Fruit fly (Drosophila melanogaster) whole organism, embryonic: Measurements from ENCODE around the gene dikar.

Experiments
- Awh ChIP-seq: fragments of 200-800 bp; sonication (Bioruptor generic); IDR thresholded peaks from 2 replicates; pipeline ENCODE4, ENCODE4 v1.3.6; 2022; ENCODE audit warnings: missing biosample characterization, missing genetic modification characterization
- CG11695 ChIP-seq: fragments of 200-800 bp; sonication (Bioruptor generic); IDR thresholded peaks from 3 replicates; pipeline ENCODE4 v1.3.6; 2022; ENCODE audit warnings: missing biosample characterization, missing genetic modification characterization
- CG1233 ChIP-seq: fragments of 200-800 bp; sonication (Bioruptor generic); optimal IDR thresholded peaks from 4 replicates; lab custom pipeline; 2018; ENCODE audit warnings: missing biosample characterization, mild to moderate bottlenecking, missing genetic modification characterization
- CG13894 ChIP-seq: fragments of 200-800 bp; sonication (Bioruptor generic); optimal IDR thresholded peaks from 3 replicates; lab custom pipeline; 2018; ENCODE audit warnings: missing biosample characterization, mild to moderate bottlenecking, missing genetic modification characterization, moderate library complexity
- CG14014 ChIP-seq: fragments of 200-800 bp; sonication (Bioruptor generic); IDR thresholded peaks from 2 replicates; pipeline ENCODE4 v1.3.6; 2022; ENCODE audit warnings: missing biosample characterization, missing genetic modification characterization
- CG17802 ChIP-seq: fragments of 200-800 bp; sonication (Bioruptor generic); optimal IDR thresholded peaks from 2 replicates; lab custom pipeline; 2018; ENCODE audit warnings: missing biosample characterization, mild to moderate bottlenecking, missing genetic modification characterization, moderate library complexity
- CG17829 ChIP-seq: fragments of 200-800 bp; optimal IDR thresholded peaks from 2 replicates; lab custom pipeline; 2019; ENCODE audit warnings: missing biosample characterization, mild to moderate bottlenecking, missing genetic modification characterization, moderate library complexity
- CG18619 ChIP-seq: fragments of 200-800 bp; sonication (Bioruptor generic); optimal IDR thresholded peaks from 3 replicates; lab custom pipeline; 2017; ENCODE audit warnings: missing biosample characterization, mild to moderate bottlenecking, missing genetic modification characterization
- CG2202 ChIP-seq: fragments of 200-800 bp; sonication (Bioruptor generic); optimal IDR thresholded peaks from 2 replicates; lab custom pipeline; 2018; ENCODE audit warnings: missing biosample characterization, mild to moderate bottlenecking, missing genetic modification characterization
- CG31441 ChIP-seq: fragments of 200-800 bp; sonication (Bioruptor generic); IDR thresholded peaks from 2 replicates; pipeline ENCODE4 v1.3.6; 2022; ENCODE audit warnings: missing biosample characterization, missing genetic modification characterization
- CG32767 ChIP-seq: fragments of 200-800 bp; sonication (Bioruptor generic); IDR thresholded peaks from 2 replicates; pipeline ENCODE4 v1.3.6; 2022; ENCODE audit warnings: missing biosample characterization, missing genetic modification characterization
- CG34376 ChIP-seq: fragments of 200-800 bp; sonication (Bioruptor generic); optimal IDR thresholded peaks from 2 replicates; lab custom pipeline; 2018; ENCODE audit warnings: missing biosample characterization, mild to moderate bottlenecking, missing genetic modification characterization
- CG34422 ChIP-seq: fragments of 200-800 bp; sonication (Bioruptor generic); IDR thresholded peaks from 3 replicates; pipeline ENCODE4 v1.3.6; 2022; ENCODE audit warnings: missing biosample characterization, missing genetic modification characterization
- CG6272 ChIP-seq: fragments of 200-800 bp; sonication (Bioruptor generic); IDR thresholded peaks from 2 replicates; pipeline ENCODE4 v1.3.6; 2022; ENCODE audit warnings: missing biosample characterization, missing genetic modification characterization
- CG6791 ChIP-seq: fragments of 200-800 bp; sonication (Bioruptor generic); IDR thresholded peaks from 3 replicates; pipeline ENCODE4 v1.3.6; 2022; ENCODE audit warnings: missing biosample characterization, missing genetic modification characterization; ENCODE audit not compliant: partially characterized antibody
- CG6854 ChIP-seq: fragments of 200-800 bp; sonication (Bioruptor generic); optimal IDR thresholded peaks from 3 replicates; lab custom pipeline; 2017; ENCODE audit warnings: missing biosample characterization, mild to moderate bottlenecking, missing genetic modification characterization
- CG9932 ChIP-seq: fragments of 200-800 bp; sonication (Bioruptor generic); IDR thresholded peaks from 2 replicates; pipeline ENCODE4 v1.3.6; 2022; ENCODE audit warnings: missing biosample characterization, missing genetic modification characterization
- Camta ChIP-seq: fragments of 200-800 bp; sonication (Bioruptor generic); optimal IDR thresholded peaks from 2 replicates; lab custom pipeline; 2016; ENCODE audit warnings: missing biosample characterization, missing genetic modification characterization
- Dip2 ChIP-seq: fragments of 200-800 bp; sonication (Bioruptor generic); IDR thresholded peaks from 2 replicates; pipeline ENCODE4 v1.3.6; 2022; ENCODE audit warnings: missing biosample characterization, missing genetic modification characterization
- Doc3 ChIP-seq: fragments of 200-800 bp; sonication (Bioruptor generic); IDR thresholded peaks from 3 replicates; pipeline ENCODE4 v1.3.6; 2022; ENCODE audit warnings: missing biosample characterization, missing genetic modification characterization; ENCODE audit not compliant: partially characterized antibody
- H15 ChIP-seq: fragments of 200-800 bp; sonication (Bioruptor generic); IDR thresholded peaks from 3 replicates; pipeline ENCODE4 v1.3.6; 2022; ENCODE audit warnings: missing biosample characterization, missing genetic modification characterization
- HLHmδ ChIP-seq: fragments of 200-800 bp; sonication (Bioruptor generic); optimal IDR thresholded peaks from 2 replicates; lab custom pipeline; 2018; ENCODE audit warnings: missing biosample characterization, mild to moderate bottlenecking, missing genetic modification characterization, moderate library complexity
- Hr3 ChIP-seq: fragments of 200-800 bp; sonication (Bioruptor generic); optimal IDR thresholded peaks from 3 replicates; lab custom pipeline; 2016; ENCODE audit warnings: missing biosample characterization, missing genetic modification characterization
- MTF-1 ChIP-seq: fragments of 200-800 bp; sonication (Bioruptor generic); optimal IDR thresholded peaks from 2 replicates; lab custom pipeline; 2018; ENCODE audit warnings: missing biosample characterization, mild to moderate bottlenecking, missing genetic modification characterization, borderline replicate concordance
- NC2β ChIP-seq: fragments of 200-800 bp; sonication (Bioruptor generic); optimal IDR thresholded peaks from 2 replicates; lab custom pipeline; 2016; ENCODE audit warnings: missing biosample characterization, missing genetic modification characterization
- Nf-YA ChIP-seq: fragments of 200-800 bp; sonication (Bioruptor generic); IDR thresholded peaks from 2 replicates; pipeline ENCODE4 v1.3.6; 2022; ENCODE audit warnings: missing biosample characterization, missing genetic modification characterization
- Oaz ChIP-seq: fragments of 200-800 bp; sonication (Bioruptor generic); IDR thresholded peaks from 2 replicates; pipeline ENCODE4 v1.3.6; 2022; ENCODE audit warnings: missing biosample characterization, missing genetic modification characterization
- Rfx ChIP-seq: fragments of 200-800 bp; sonication (Bioruptor generic); IDR thresholded peaks from 2 replicates; pipeline ENCODE4 v1.3.6; 2022; ENCODE audit warnings: missing biosample characterization, missing genetic modification characterization
- Sox100B ChIP-seq: fragments of 200-800 bp; sonication (Bioruptor generic); optimal IDR thresholded peaks from 3 replicates; lab custom pipeline; 2018; ENCODE audit warnings: missing biosample characterization, mild to moderate bottlenecking, missing genetic modification characterization
- TFAM ChIP-seq: fragments of 200-800 bp; sonication (Bioruptor generic); optimal IDR thresholded peaks from 2 replicates; lab custom pipeline; 2017; ENCODE audit warnings: missing biosample characterization, missing genetic modification characterization, inconsistent platforms
- Usf ChIP-seq: fragments of 200-800 bp; sonication (Bioruptor generic); optimal IDR thresholded peaks from 2 replicates; lab custom pipeline; 2017; ENCODE audit warnings: missing genotype, missing biosample characterization, missing genetic modification characterization
- bigmax ChIP-seq: fragments of 200-800 bp; sonication (Bioruptor generic); optimal IDR thresholded peaks from 2 replicates; lab custom pipeline; 2018; ENCODE audit warnings: missing biosample characterization, mild to moderate bottlenecking, missing genetic modification characterization
- bowl ChIP-seq: fragments of 200-800 bp; sonication (Bioruptor generic); IDR thresholded peaks from 2 replicates; pipeline ENCODE4 v1.3.6; 2022; ENCODE audit warnings: missing biosample characterization, missing genetic modification characterization
- bsh ChIP-seq, 2 experiments: fragments of 200-800 bp; sonication (Bioruptor generic); optimal IDR thresholded peaks; 2 replicates each; lab custom pipeline; 2017 to 2018; ENCODE audit warnings: mild to moderate bottlenecking in 2 of 2, missing biosample characterization in 2 of 2, missing genetic modification characterization in 2 of 2, moderate library complexity in 1 of 2
- btn ChIP-seq: fragments of 200-800 bp; sonication (Bioruptor generic); optimal IDR thresholded peaks from 2 replicates; lab custom pipeline; 2016; ENCODE audit warnings: missing biosample characterization, missing genetic modification characterization
- danr ChIP-seq: fragments of 200-800 bp; sonication (Bioruptor generic); IDR thresholded peaks from 2 replicates; pipeline ENCODE4 v1.3.6; 2022; ENCODE audit warnings: missing biosample characterization, missing genetic modification characterization
- dati ChIP-seq: fragments of 200-800 bp; sonication (Bioruptor generic); IDR thresholded peaks from 2 replicates; pipeline ENCODE4 v1.3.6; 2022; ENCODE audit warnings: missing biosample characterization, missing genetic modification characterization
- dm ChIP-seq: fragments of 200-800 bp; sonication (Bioruptor generic); optimal IDR thresholded peaks from 3 replicates; lab custom pipeline; 2016; ENCODE audit warnings: missing biosample characterization, missing genetic modification characterization
- gem ChIP-seq: fragments of 200-800 bp; sonication (Bioruptor generic); optimal IDR thresholded peaks from 2 replicates; lab custom pipeline; 2019; ENCODE audit warnings: missing biosample characterization, mild to moderate bottlenecking, missing genetic modification characterization, moderate library complexity
- grau ChIP-seq: fragments of 200-800 bp; optimal IDR thresholded peaks from 3 replicates; lab custom pipeline; 2019; ENCODE audit warnings: missing biosample characterization, mild to moderate bottlenecking, missing genetic modification characterization, moderate library complexity
- h ChIP-seq: fragments of >200 bp; optimal IDR thresholded peaks from 2 replicates; lab custom pipeline; 2017
- jing ChIP-seq: fragments of 200-800 bp; sonication (Bioruptor generic); optimal IDR thresholded peaks from 2 replicates; lab custom pipeline; 2018; ENCODE audit warnings: missing biosample characterization, mild to moderate bottlenecking, missing genetic modification characterization
- kay ChIP-seq: fragments of 200-800 bp; sonication (Bioruptor generic); optimal IDR thresholded peaks from 2 replicates; lab custom pipeline; 2016; ENCODE audit warnings: missing biosample characterization, missing genetic modification characterization
- lbe ChIP-seq: fragments of 200-800 bp; sonication (Bioruptor generic); optimal IDR thresholded peaks from 2 replicates; lab custom pipeline; 2016; ENCODE audit warnings: missing biosample characterization, mild to moderate bottlenecking, missing genetic modification characterization
- lola ChIP-seq, 3 experiments: fragments of >200 bp in 2 of 3; fragments of 200-800 bp in 1 of 3; sonication (Bioruptor generic) in 1 of 3; optimal IDR thresholded peaks; 2 replicates each; lab custom pipeline; 2017 to 2019; ENCODE audit warnings: missing biosample characterization in 3 of 3, missing genetic modification characterization in 3 of 3, mild to moderate bottlenecking in 1 of 3, moderate library complexity in 1 of 3
- org-1 ChIP-seq: fragments of 200-800 bp; sonication (Bioruptor generic); optimal IDR thresholded peaks from 2 replicates; lab custom pipeline; 2017; ENCODE audit warnings: missing biosample characterization, missing genetic modification characterization
- pros ChIP-seq: fragments of 200-800 bp; sonication (Bioruptor generic); optimal IDR thresholded peaks from 3 replicates; lab custom pipeline; 2019; ENCODE audit warnings: missing biosample characterization, mild to moderate bottlenecking, missing genetic modification characterization, moderate library complexity
- psq ChIP-seq: fragments of 200-800 bp; sonication (Bioruptor generic); optimal IDR thresholded peaks from 2 replicates; lab custom pipeline; 2017; ENCODE audit warnings: missing biosample characterization, missing genetic modification characterization
- ro ChIP-seq: fragments of 200-800 bp; sonication (Bioruptor generic); IDR thresholded peaks from 2 replicates; pipeline ENCODE4 v1.3.6; 2022; ENCODE audit warnings: missing biosample characterization, missing genetic modification characterization
- salm ChIP-seq: fragments of 200-800 bp; sonication (Bioruptor generic); optimal IDR thresholded peaks from 2 replicates; lab custom pipeline; 2018; ENCODE audit warnings: missing biosample characterization, mild to moderate bottlenecking, missing genetic modification characterization
- seq ChIP-seq: fragments of 200-800 bp; sonication (Bioruptor generic); IDR thresholded peaks from 2 replicates; pipeline ENCODE4 v1.3.6; 2022; ENCODE audit warnings: missing biosample characterization, missing genetic modification characterization
- ttk ChIP-seq: fragments of 200-800 bp; sonication (Bioruptor generic); IDR thresholded peaks from 2 replicates; pipeline ENCODE4 v2.1.2; 2022; ENCODE audit warnings: missing biosample characterization, missing genetic modification characterization

The dikar gene

DNA sequence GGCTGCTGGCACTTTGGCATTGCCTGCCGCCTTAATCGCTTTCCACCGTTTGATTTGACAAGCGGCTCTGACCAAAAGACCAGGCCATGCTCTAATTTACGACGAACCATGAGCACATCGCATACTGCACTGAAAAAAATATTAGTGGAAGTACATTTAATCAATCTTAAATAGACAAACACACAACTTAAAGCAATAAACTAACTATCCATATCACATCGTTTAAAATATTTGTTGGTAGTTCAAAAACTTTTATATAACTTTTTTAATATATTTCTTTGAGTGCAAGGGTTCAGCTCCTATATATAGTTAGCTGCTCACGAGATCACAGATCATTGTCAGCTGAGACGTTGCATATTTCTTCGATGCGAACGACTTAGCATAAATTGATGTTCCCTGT, 37.1 kb downstream of the dikar start (continued):
- TF ChIP-seq CG17829 (tag; lab: Kevin White, UChicago) (peak; percentile 61), MTF-1 (GFP tag; lab: Kevin White, UChicago) (no peak), danr (peak; percentile 42; the same call in 1 of the 2 replicates), Sox100B (GFP tag; lab: Kevin White, UChicago) (peak; percentile 69), kay (GFP tag; lab: Kevin White, UChicago) (no peak), seq (GFP tag; lab: Robert Waterston, UW) (peak; percentile 59; the same call in 1 of the 2 replicates), HLHmδ (GFP tag; lab: Kevin White, UChicago) (no peak), Rfx (GFP tag; lab: Robert Waterston, UW) (peak; percentile 67), CG2202 (tag; lab: Kevin White, UChicago) (peak; percentile 33), CG17802 (tag; lab: Kevin White, UChicago) (no peak), bigmax (GFP tag; lab: Kevin White, UChicago) (no peak), CG14014 (GFP tag; lab: Robert Waterston, UW) (no peak; the same call in 1 of the 2 replicates), CG34422 (GFP tag; lab: Robert Waterston, UW) (peak; percentile 64; the same call in 1 of the 3 replicates), CG34376 (GFP tag; lab: Kevin White, UChicago) (no peak), bsh (GFP tag; optimal IDR thresholded peaks at IDR 0.05; lab: Kevin White, UChicago) (peak in 1 of 2 experiments; percentile 80), psq (no peak), ro (GFP tag; lab: Robert Waterston, UW) (no peak), jing (GFP tag; lab: Kevin White, UChicago) (peak; percentile 29), bowl (GFP tag; lab: Robert Waterston, UW) (no peak), Doc3 (GFP tag; lab: Robert Waterston, UW) (no peak), CG6272 (GFP tag; lab: Robert Waterston, UW) (no peak), CG6791 (GFP tag; lab: Robert Waterston, UW) (no peak), Dip2 (GFP tag; lab: Robert Waterston, UW) (no peak), Awh (no peak), CG31441 (peak; percentile 74), gem (tag; lab: Kevin White, UChicago) (peak; percentile 75), CG13894 (no peak), H15 (GFP tag; lab: Robert Waterston, UW) (0 out of 3 replicates have a peak, but pooled peaks have one; percentile 19), salm (tag; lab: Kevin White, UChicago) (peak; percentile 45), lola (GFP tag; optimal IDR thresholded peaks at IDR 0.05; lab: Kevin White, UChicago) (peak in 1 of 3 experiments; percentile 48), NC2β (GFP tag; lab: Kevin White, UChicago) (no peak), grau (peak; percentile 74), CG1233 (peak; percentile 52), CG6854 (GFP tag; lab: Kevin White, UChicago) (peak; percentile 34), lbe (GFP tag; lab: Kevin White, UChicago) (no peak), btn (no peak), dm (GFP tag; lab: Kevin White, UChicago) (no peak), Hr3 (GFP tag; lab: Kevin White, UChicago) (peak; percentile 64), ttk (GFP tag; lab: Robert Waterston, UW) (peak; percentile 69), h (lab: Kevin White, UChicago) (no peak), CG18619 (GFP tag; lab: Kevin White, UChicago) (peak; percentile 37), Camta (GFP tag; lab: Kevin White, UChicago) (peak; percentile 21), dati (GFP tag; lab: Robert Waterston, UW) (no peak), Nf-YA (peak; percentile 54), Usf (GFP tag; lab: Kevin White, UChicago) (no peak), pros (GFP tag; lab: Kevin White, UChicago) (no peak), CG9932 (no peak), TFAM (GFP tag; lab: Kevin White, UChicago) (no peak), org-1 (GFP tag; lab: Kevin White, UChicago) (peak; percentile 15), CG11695 (peak; percentile 53; the same call in 2 of the 3 replicates), CG32767 (GFP tag; lab: Robert Waterston, UW) (0 out of 2 replicates have a peak, but pooled peaks have one; percentile 30), Oaz (GFP tag; lab: Robert Waterston, UW) (no peak)
